Fruit fly (Drosophila melanogaster): ENCODE measurements around the gene CG42266.

Gene CG42266

DNA sequence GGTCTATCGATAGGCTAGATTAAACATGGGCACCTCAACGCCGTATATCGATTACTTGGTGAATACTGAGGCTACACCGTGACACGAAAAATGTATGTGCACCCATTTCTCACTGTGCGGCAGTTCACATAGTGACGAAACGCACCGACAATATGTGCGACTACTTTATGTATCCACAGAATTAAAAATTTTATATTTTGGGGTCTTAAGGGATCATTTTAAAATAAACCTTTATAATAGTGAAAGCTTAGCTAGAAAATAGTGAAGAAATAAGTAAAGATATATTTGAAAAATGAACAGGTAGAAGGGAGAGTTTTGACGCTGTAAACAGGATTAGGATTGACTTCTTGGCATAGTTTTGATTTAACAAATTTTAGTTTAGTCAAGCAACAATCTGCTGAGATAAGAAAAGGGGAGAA is 11.1 kb downstream of the CG42266 start, which contains the start of gene mRpL4 (continued):
- peak; percentile 99 for TF ChIP-seq CG13287 (GFP tag; IDR thresholded peaks at IDR 0.05; ENCODE audit: partially characterized antibody)
- TF ChIP-seq ro (GFP tag; IDR thresholded peaks at IDR 0.05) = no peak
- TF ChIP-seq Myb (GFP tag; optimal IDR thresholded peaks at IDR 0.05) = peak; percentile 55
- no peak for TF ChIP-seq sens-2 (GFP tag; IDR thresholded peaks at IDR 0.05)
- TF ChIP-seq Dip3 (GFP tag; optimal IDR thresholded peaks at IDR 0.05) = peak; percentile 89
- peak; percentile 8 for TF ChIP-seq CG7987 (GFP tag; optimal IDR thresholded peaks at IDR 0.05)
- TF ChIP-seq CG9797 (GFP tag; optimal IDR thresholded peaks at IDR 0.05) = no peak
- no peak for TF ChIP-seq sug (tag; optimal IDR thresholded peaks at IDR 0.05)
- peak; percentile 87 for TF ChIP-seq CG2116 (GFP tag; optimal IDR thresholded peaks at IDR 0.05)
- TF ChIP-seq CG15269 (tag; optimal IDR thresholded peaks at IDR 0.05) = no peak
- TF ChIP-seq Hr39 (optimal IDR thresholded peaks at IDR 0.05) = no peak
- peak; percentile 81 for TF ChIP-seq CG14710 (tag; optimal IDR thresholded peaks at IDR 0.05)
- no peak; the same call in 2 of the 3 replicates for TF ChIP-seq dysf (GFP tag; IDR thresholded peaks at IDR 0.05)
- no peak; the same call in 1 of the 3 replicates for TF ChIP-seq ase (GFP tag; IDR thresholded peaks at IDR 0.05)
- TF ChIP-seq CG6813 (GFP tag; optimal IDR thresholded peaks at IDR 0.05) = peak; percentile 12
- peak; percentile 59 for TF ChIP-seq Bteb2 (GFP tag; optimal IDR thresholded peaks at IDR 0.05)
- no peak for TF ChIP-seq Lim3 (GFP tag; IDR thresholded peaks at IDR 0.05)
- no peak; the same call in 1 of the 2 replicates for TF ChIP-seq al (GFP tag; IDR thresholded peaks at IDR 0.05)
- peak; percentile 57 for TF ChIP-seq CG8924 (tag; optimal IDR thresholded peaks at IDR 0.05)
- TF ChIP-seq btn (GFP tag; optimal IDR thresholded peaks at IDR 0.05) = no peak
- TF ChIP-seq E2f1 (GFP tag; IDR thresholded peaks at IDR 0.05) = peak; percentile 70
- TF ChIP-seq pum (GFP tag; optimal IDR thresholded peaks at IDR 0.05) = peak; percentile 85
- peak; percentile 81; the same call in 1 of the 2 replicates for TF ChIP-seq Rfx (GFP tag; IDR thresholded peaks at IDR 0.05)
- no peak for TF ChIP-seq CG1792 (GFP tag; optimal IDR thresholded peaks at IDR 0.05)
- peak; percentile 69 for TF ChIP-seq CG10654 (GFP tag; optimal IDR thresholded peaks at IDR 0.05)
- TF ChIP-seq Ptx1 (GFP tag; IDR thresholded peaks at IDR 0.05) = peak; percentile 75
- TF ChIP-seq CG3838 (GFP tag; optimal IDR thresholded peaks at IDR 0.05) = peak; percentile 32
- TF ChIP-seq twi (tag; optimal IDR thresholded peaks at IDR 0.05) = peak; percentile 25
- peak; percentile 81 for TF ChIP-seq HmgZ (tag; optimal IDR thresholded peaks at IDR 0.05)
- TF ChIP-seq lab (GFP tag; optimal IDR thresholded peaks at IDR 0.05) = no peak
- no peak for TF ChIP-seq sd (tag; optimal IDR thresholded peaks at IDR 0.05)
- TF ChIP-seq Dek (tag; optimal IDR thresholded peaks at IDR 0.05) = peak; percentile 62
- no peak for TF ChIP-seq nerfin-1 (tag; optimal IDR thresholded peaks at IDR 0.05)
- TF ChIP-seq Ssrp (tag; optimal IDR thresholded peaks at IDR 0.05) = peak; percentile 42
- TF ChIP-seq zen (tag; optimal IDR thresholded peaks at IDR 0.05) = peak; percentile 49
- peak; percentile 99 for TF ChIP-seq CG16813 (GFP tag; IDR thresholded peaks at IDR 0.05; ENCODE audit: partially characterized antibody)
- TF ChIP-seq oc (tag; optimal IDR thresholded peaks at IDR 0.05) = peak; percentile 33
- TF ChIP-seq pfk (GFP tag; optimal IDR thresholded peaks at IDR 0.05) = no peak
- TF ChIP-seq CG10431 (GFP tag; optimal IDR thresholded peaks at IDR 0.05) = no peak
- peak; percentile 81 for TF ChIP-seq Xbp1 (GFP tag; optimal IDR thresholded peaks at IDR 0.05)
- no peak for TF ChIP-seq CG10959 (GFP tag; IDR thresholded peaks at IDR 0.05)
- TF ChIP-seq ara (GFP tag; IDR thresholded peaks at IDR 0.05) = peak; percentile 52; the same call in 1 of the 2 replicates
- peak; percentile 99 for TF ChIP-seq CG6791 (GFP tag; IDR thresholded peaks at IDR 0.05; ENCODE audit: partially characterized antibody)
- no peak for TF ChIP-seq Doc2 (GFP tag; IDR thresholded peaks at IDR 0.05)
- TF ChIP-seq CG2202 (tag; optimal IDR thresholded peaks at IDR 0.05) = no peak
- no peak for TF ChIP-seq rib (GFP tag; IDR thresholded peaks at IDR 0.05)
- peak; percentile 68 for TF ChIP-seq Atf3 (GFP tag; optimal IDR thresholded peaks at IDR 0.05)
- TF ChIP-seq CG12942 (GFP tag; optimal IDR thresholded peaks at IDR 0.05) = peak; percentile 78
- TF ChIP-seq CG6654 (GFP tag; optimal IDR thresholded peaks at IDR 0.05) = no peak
- TF ChIP-seq mld (GFP tag; IDR thresholded peaks at IDR 0.05; ENCODE audit: partially characterized antibody) = peak; percentile 98
- TF ChIP-seq ewg (GFP tag; optimal IDR thresholded peaks at IDR 0.05) = peak; percentile 9

Data from whole organism, embryonic.